Worm (Caenorhabditis elegans) whole organism, mixed stage, embryonic: ENCODE results near the gene ZK792.7.

ENCODE experiments used
- ces-1 ChIP-seq: fragments of 150-350 bp; optimal IDR thresholded peaks from 2 replicates; lab custom pipeline; 2014; ENCODE audit warnings: missing biosample characterization, missing genetic modification reagents, missing genetic modification characterization
- flh-1 ChIP-seq: fragments of 200-800 bp; sonication (Bioruptor generic); optimal IDR thresholded peaks from 2 replicates; lab custom pipeline; 2018; ENCODE audit warnings: mild to moderate bottlenecking, missing genetic modification characterization, moderate library complexity, missing compliant biosample characterization
- mab-5 ChIP-seq: fragments of 150-350 bp; optimal IDR thresholded peaks from 2 replicates; lab custom pipeline; 2014; ENCODE audit warnings: missing biosample characterization, missing genetic modification characterization
- mep-1 ChIP-seq: fragments of 150-350 bp; optimal IDR thresholded peaks from 2 replicates; lab custom pipeline; 2017; ENCODE audit warnings: missing biosample characterization, missing genetic modification reagents, missing genetic modification characterization, inconsistent platforms
- nhr-28 ChIP-seq: fragments of 150-350 bp; optimal IDR thresholded peaks from 2 replicates; lab custom pipeline; 2014; ENCODE audit warnings: missing biosample characterization, missing genetic modification characterization
- nhr-76 ChIP-seq: sonication (generic microtip); optimal IDR thresholded peaks from 2 replicates; lab custom pipeline; 2017; ENCODE audit warnings: missing biosample characterization, missing genetic modification characterization
- sptf-1 ChIP-seq: sonication (generic microtip); optimal IDR thresholded peaks from 2 replicates; lab custom pipeline; 2017; ENCODE audit warnings: mild to moderate bottlenecking, missing genetic modification characterization, moderate library complexity, missing compliant biosample characterization
- unc-62 ChIP-seq: fragments of 150-350 bp; optimal IDR thresholded peaks from 2 replicates; lab custom pipeline; 2014; ENCODE audit warnings: missing biosample characterization, missing genetic modification reagents, missing genetic modification characterization
- ztf-11 ChIP-seq: fragments of 150-350 bp; optimal IDR thresholded peaks from 2 replicates; lab custom pipeline; 2014; ENCODE audit warnings: missing biosample characterization, missing genetic modification characterization

- TF ChIP-seq ztf-11 (tag; lab: Kevin White, UChicago) = no peak
- no peak for TF ChIP-seq nhr-76 (tag; lab: Kevin White, UChicago)
- no peak for TF ChIP-seq sptf-1 (tag; lab: Kevin White, UChicago)
- no peak for TF ChIP-seq mep-1 (tag; lab: Kevin White, UChicago)
- no peak for TF ChIP-seq flh-1 (GFP tag; lab: Kevin White, UChicago)
- no peak for TF ChIP-seq nhr-28 (tag; lab: Kevin White, UChicago)
- TF ChIP-seq ces-1 (GFP tag; lab: Kevin White, UChicago) = no peak
- no peak for TF ChIP-seq mab-5
- no peak for TF ChIP-seq unc-62 (GFP tag; lab: Kevin White, UChicago)
These were observed 34.4 kb upstream of the ZK792.7 start, which contains the start of gene ZK792.1 for ce11 chrIV:11659794-11660312.
